Worm (Caenorhabditis elegans): Measurements from ENCODE around the gene C49C8.3.
A peak's percentile ranks its signal among the peaks of the same experiment; 100 is the strongest.

The C49C8.3 gene

ce11 chrIV:8686510-8686909 lies 42.0 kb downstream of the C49C8.3 start, which contains the start of gene pole-2:
Gene pole-2 (minus strand): TSS chrIV:8686610.
- TF ChIP-seq odd-2 (tag; optimal IDR thresholded peaks at IDR 0.05): no peak
- TF ChIP-seq dmd-4 (tag; optimal IDR thresholded peaks at IDR 0.05; ENCODE audit: borderline replicate concordance): no peak
- no peak for TF ChIP-seq ceh-14 (tag; optimal IDR thresholded peaks at IDR 0.05)
- TF ChIP-seq tbx-7 (tag; optimal IDR thresholded peaks at IDR 0.05): no peak
- TF ChIP-seq madf-2 (tag; optimal IDR thresholded peaks at IDR 0.05): no peak
- TF ChIP-seq npax-4 (tag; optimal IDR thresholded peaks at IDR 0.05): no peak
- TF ChIP-seq nhr-11 (tag; optimal IDR thresholded peaks at IDR 0.05): no peak
- no peak for TF ChIP-seq C38D4.7 (GFP tag; optimal IDR thresholded peaks at IDR 0.05)
- TF ChIP-seq pha-2 (tag; optimal IDR thresholded peaks at IDR 0.05): no peak
- TF ChIP-seq ceh-45 (GFP tag; IDR thresholded peaks at IDR 0.05): no peak
- no peak for TF ChIP-seq elt-4 (tag; optimal IDR thresholded peaks at IDR 0.05)
- TF ChIP-seq nhr-232 (tag; optimal IDR thresholded peaks at IDR 0.05): no peak
- no peak for TF ChIP-seq ceh-19 (GFP tag; optimal IDR thresholded peaks at IDR 0.05)
- no peak for TF ChIP-seq pqm-1 (tag; optimal IDR thresholded peaks at IDR 0.05)

DNA sequence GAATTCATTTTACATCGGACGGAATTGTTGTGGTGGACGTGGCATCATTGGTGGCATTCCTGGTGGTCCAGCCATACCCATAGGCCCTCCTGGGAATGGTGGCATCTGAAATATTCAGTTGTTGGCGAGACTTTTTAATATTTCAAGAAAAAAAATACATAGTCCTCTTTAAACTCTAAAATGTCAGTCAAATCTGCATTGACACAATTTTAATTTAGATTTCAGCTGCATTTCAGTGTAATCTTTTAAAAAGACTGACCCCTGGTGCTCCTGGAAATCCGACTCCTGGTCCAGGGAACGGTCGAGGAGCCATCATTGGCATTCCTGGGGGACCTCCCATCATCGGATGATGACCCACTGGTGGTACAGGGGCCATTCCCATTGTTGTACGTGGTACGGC lies 42.4 kb downstream of the C49C8.3 start:
- no peak for TF ChIP-seq odd-2 (tag; optimal IDR thresholded peaks at IDR 0.05)
- no peak for TF ChIP-seq pqm-1 (tag; optimal IDR thresholded peaks at IDR 0.05)
- TF ChIP-seq nhr-232 (tag; optimal IDR thresholded peaks at IDR 0.05): no peak
- TF ChIP-seq ceh-14 (tag; optimal IDR thresholded peaks at IDR 0.05): no peak
- TF ChIP-seq ref-2 (tag; optimal IDR thresholded peaks at IDR 0.05): no peak
- TF ChIP-seq ceh-19 (GFP tag; optimal IDR thresholded peaks at IDR 0.05): no peak
- no peak for TF ChIP-seq ceh-30 (tag; optimal IDR thresholded peaks at IDR 0.05)
- no peak for TF ChIP-seq Y22D7AL.16 (tag; optimal IDR thresholded peaks at IDR 0.05)
- no peak for TF ChIP-seq unc-55 (GFP tag; optimal IDR thresholded peaks at IDR 0.05)

ce11 chrIV:8687605-8688191 lies 43.2 kb downstream of the C49C8.3 start, which contains the start of gene snrp-3:
Gene snrp-3 (minus strand): TSS chrIV:8687810.
- no peak for TF ChIP-seq ets-4 (tag; optimal IDR thresholded peaks at IDR 0.05)
- peak; percentile 12 for TF ChIP-seq ceh-14 (tag; optimal IDR thresholded peaks at IDR 0.05)
- TF ChIP-seq ceh-34 (tag; optimal IDR thresholded peaks at IDR 0.05): peak; percentile 9
- no peak for TF ChIP-seq pha-4 (tag; optimal IDR thresholded peaks at IDR 0.05)
- no peak for TF ChIP-seq hlh-15 (tag; optimal IDR thresholded peaks at IDR 0.05)
- TF ChIP-seq ceh-30 (tag; optimal IDR thresholded peaks at IDR 0.05): no peak
- peak; percentile 42 for TF ChIP-seq unc-55 (GFP tag; optimal IDR thresholded peaks at IDR 0.05)
- peak; percentile 80 for TF ChIP-seq hlh-30 (tag; optimal IDR thresholded peaks at IDR 0.05; ENCODE audit: insufficient read depth)
- peak; percentile 8 for TF ChIP-seq ama-1 (optimal IDR thresholded peaks at IDR 0.05)
- TF ChIP-seq unc-3 (GFP tag; conservative IDR thresholded peaks at IDR 0.05): no peak
- TF ChIP-seq unc-3 (tag; optimal IDR thresholded peaks at IDR 0.05): no peak
- peak; percentile 60 for TF ChIP-seq ceh-18 (tag; optimal IDR thresholded peaks at IDR 0.05)
- peak; percentile 19 for TF ChIP-seq dve-1 (tag; optimal IDR thresholded peaks at IDR 0.05)
- peak; percentile 56 for TF ChIP-seq unc-42 (tag; optimal IDR thresholded peaks at IDR 0.05)
- peak; percentile 63 for TF ChIP-seq nfya-1 (tag; optimal IDR thresholded peaks at IDR 0.05)
- TF ChIP-seq elt-2 (tag; optimal IDR thresholded peaks at IDR 0.05): peak; percentile 12
- TF ChIP-seq ceh-2 (tag; optimal IDR thresholded peaks at IDR 0.05): no peak
- TF ChIP-seq tbx-2 (tag; optimal IDR thresholded peaks at IDR 0.05): peak; percentile 8

ce11 chrIV:8691486-8691885 lies 47.0 kb downstream of the C49C8.3 start, which contains the start of the genes hst-1 and ints-6:
Gene hst-1 (minus strand): TSS chrIV:8691513.
Gene ints-6 (plus strand): TSS chrIV:8691745.
- TF ChIP-seq ceh-18 (tag; optimal IDR thresholded peaks at IDR 0.05): no peak
- no peak for TF ChIP-seq ref-2 (tag; optimal IDR thresholded peaks at IDR 0.05)
- TF ChIP-seq pha-2 (tag; optimal IDR thresholded peaks at IDR 0.05): no peak
- no peak for TF ChIP-seq K02D7.2 (tag; optimal IDR thresholded peaks at IDR 0.05)
- no peak for TF ChIP-seq ama-1 (optimal IDR thresholded peaks at IDR 0.05)
- TF ChIP-seq fkh-6 (tag; optimal IDR thresholded peaks at IDR 0.05): no peak
- no peak for TF ChIP-seq sdc-2 (tag; optimal IDR thresholded peaks at IDR 0.05)
- no peak for TF ChIP-seq hlh-8 (tag; optimal IDR thresholded peaks at IDR 0.05)
- no peak for TF ChIP-seq nhr-232 (tag; optimal IDR thresholded peaks at IDR 0.05)
- TF ChIP-seq hlh-13 (GFP tag; optimal IDR thresholded peaks at IDR 0.05): no peak
- no peak for TF ChIP-seq ceh-9 (tag; optimal IDR thresholded peaks at IDR 0.05)
- no peak for TF ChIP-seq hlh-6 (tag; optimal IDR thresholded peaks at IDR 0.05)
- no peak for TF ChIP-seq sox-2 (GFP tag; IDR thresholded peaks at IDR 0.05)
- TF ChIP-seq ttx-3 (tag; optimal IDR thresholded peaks at IDR 0.05): no peak
- no peak for TF ChIP-seq tbx-2 (tag; optimal IDR thresholded peaks at IDR 0.05)
- no peak for TF ChIP-seq eyg-1 (tag; optimal IDR thresholded peaks at IDR 0.05)
- TF ChIP-seq F13H6.1 (tag; optimal IDR thresholded peaks at IDR 0.05): no peak
- TF ChIP-seq T23F11.4 (GFP tag; optimal IDR thresholded peaks at IDR 0.05): no peak
- no peak for TF ChIP-seq ceh-19 (GFP tag; optimal IDR thresholded peaks at IDR 0.05)
- TF ChIP-seq dve-1 (tag; optimal IDR thresholded peaks at IDR 0.05): no peak

Measured in whole organism, late embryonic.